Fruit fly (Drosophila melanogaster): Measurements from ENCODE around the gene hzg.

Gene hzg

dm6 chr3L:16039063-16039462 lies 34.5 kb upstream of the hzg start:
- no peak for TF ChIP-seq CoRest (tag; optimal IDR thresholded peaks at IDR 0.05)
- 0 out of 4 replicates have a peak, but pooled peaks have one; percentile 25 for TF ChIP-seq chinmo (GFP tag; IDR thresholded peaks at IDR 0.05; ENCODE audit: partially characterized antibody)
- TF ChIP-seq CG6654 (GFP tag; optimal IDR thresholded peaks at IDR 0.05), result no peak
- TF ChIP-seq CG12942 (GFP tag; optimal IDR thresholded peaks at IDR 0.05), result no peak
- TF ChIP-seq Spps (tag; optimal IDR thresholded peaks at IDR 0.05), result no peak
- no peak for TF ChIP-seq CG10959 (GFP tag; IDR thresholded peaks at IDR 0.05)
- peak; percentile 36; the same call in 1 of the 2 replicates for TF ChIP-seq CG42726 (GFP tag; IDR thresholded peaks at IDR 0.05; ENCODE audit: partially characterized antibody)
- TF ChIP-seq pb (GFP tag; optimal IDR thresholded peaks at IDR 0.05), result no peak
- no peak for TF ChIP-seq sug (tag; optimal IDR thresholded peaks at IDR 0.05)
- 0 out of 3 replicates have a peak, but pooled peaks have one; percentile 8 for TF ChIP-seq CG16813 (GFP tag; IDR thresholded peaks at IDR 0.05; ENCODE audit: partially characterized antibody)
- TF ChIP-seq Med (GFP tag), result peak; percentile 59
- no peak for TF ChIP-seq Hsf (GFP tag; optimal IDR thresholded peaks at IDR 0.05)
- peak; percentile 72 for TF ChIP-seq Ets65A (GFP tag)
- no peak for TF ChIP-seq HLH3B (GFP tag; IDR thresholded peaks at IDR 0.05)
- no peak for TF ChIP-seq CG10209 (GFP tag; optimal IDR thresholded peaks at IDR 0.05)
- no peak for TF ChIP-seq NK7.1 (GFP tag; optimal IDR thresholded peaks at IDR 0.05)
- no peak for TF ChIP-seq D (optimal IDR thresholded peaks at IDR 0.05)
- no peak for TF ChIP-seq D (GFP tag; optimal IDR thresholded peaks at IDR 0.05)
- no peak for TF ChIP-seq NC2α (GFP tag; optimal IDR thresholded peaks at IDR 0.05)
- TF ChIP-seq jigr1 (GFP tag; IDR thresholded peaks at IDR 0.05), result no peak
- no peak for TF ChIP-seq CG17328 (GFP tag; IDR thresholded peaks at IDR 0.05)
- no peak for TF ChIP-seq CG14441 (GFP tag; IDR thresholded peaks at IDR 0.05)
- no peak for TF ChIP-seq wek (GFP tag; optimal IDR thresholded peaks at IDR 0.05)
- TF ChIP-seq dmrt11E (tag; optimal IDR thresholded peaks at IDR 0.05), result no peak
- no peak for TF ChIP-seq CG4617 (GFP tag; optimal IDR thresholded peaks at IDR 0.05; ENCODE audit: borderline replicate concordance)
- TF ChIP-seq CG9437 (GFP tag; optimal IDR thresholded peaks at IDR 0.05), result no peak
- no peak for TF ChIP-seq trem (tag; optimal IDR thresholded peaks at IDR 0.05)
- no peak for TF ChIP-seq CG14050 (GFP tag; IDR thresholded peaks at IDR 0.05)
- TF ChIP-seq Hr39 (optimal IDR thresholded peaks at IDR 0.05), result no peak
- no peak for TF ChIP-seq NfI (GFP tag; optimal IDR thresholded peaks at IDR 0.05)
- TF ChIP-seq ssp (GFP tag; IDR thresholded peaks at IDR 0.05), result no peak
- no peak for TF ChIP-seq oc (tag; optimal IDR thresholded peaks at IDR 0.05)
- TF ChIP-seq ERR (GFP tag; optimal IDR thresholded peaks at IDR 0.05), result no peak
- no peak for TF ChIP-seq Rx (GFP tag; IDR thresholded peaks at IDR 0.05)
- no peak for TF ChIP-seq CG18011 (GFP tag; optimal IDR thresholded peaks at IDR 0.05)
- no peak for TF ChIP-seq CG8359 (GFP tag; optimal IDR thresholded peaks at IDR 0.05; ENCODE audit: borderline replicate concordance)

- TF ChIP-seq CG10565 (GFP tag; optimal IDR thresholded peaks at IDR 0.05) (no peak), esg (GFP tag; conservative IDR thresholded peaks at IDR 0.05) (no peak), CG18599 (GFP tag; optimal IDR thresholded peaks at IDR 0.05) (peak; percentile 9), sisA (GFP tag; IDR thresholded peaks at IDR 0.05) (no peak), CG11085 (GFP tag; IDR thresholded peaks at IDR 0.05) (no peak), CG14014 (GFP tag; IDR thresholded peaks at IDR 0.05) (no peak), otp (GFP tag; IDR thresholded peaks at IDR 0.05) (no peak), bbx (GFP tag; IDR thresholded peaks at IDR 0.05; ENCODE audit: partially characterized antibody) (no peak), CG14050 (GFP tag; IDR thresholded peaks at IDR 0.05) (no peak), amos (GFP tag; IDR thresholded peaks at IDR 0.05; ENCODE audit: partially characterized antibody) (no peak), CG34224 (GFP tag; IDR thresholded peaks at IDR 0.05; ENCODE audit: partially characterized antibody) (no peak), fd64A (GFP tag; optimal IDR thresholded peaks at IDR 0.05) (no peak), vnd (GFP tag; IDR thresholded peaks at IDR 0.05; ENCODE audit: partially characterized antibody) (no peak), CG2129 (GFP tag; IDR thresholded peaks at IDR 0.05; ENCODE audit: partially characterized antibody) (no peak), Doc3 (GFP tag; IDR thresholded peaks at IDR 0.05; ENCODE audit: partially characterized antibody) (no peak), CG17359 (tag; optimal IDR thresholded peaks at IDR 0.05) (no peak), ash1 (GFP tag; optimal IDR thresholded peaks at IDR 0.05) (no peak)
Measured at dm6 chr3L:16037690-16038332, 33.3 kb upstream of the hzg start.
